Fruit fly (Drosophila melanogaster) whole organism, embryonic: Measurements from ENCODE around the gene dib.
A peak's percentile ranks its signal among the peaks of the same experiment; 100 is the strongest.

ENCODE experiments used
- Asciz ChIP-seq: fragments of 200-800 bp; sonication (Bioruptor generic); optimal IDR thresholded peaks from 2 replicates; lab custom pipeline; 2017; ENCODE audit warnings: missing biosample characterization, mild to moderate bottlenecking, missing genetic modification characterization, missing genetic modification reagents
- Bgb ChIP-seq: fragments of 200-800 bp; sonication (Bioruptor generic); IDR thresholded peaks from 2 replicates; pipeline ENCODE4 v1.3.6; 2022; ENCODE audit warnings: missing biosample characterization, missing genetic modification characterization; ENCODE audit not compliant: partially characterized antibody
- CG10274 ChIP-seq: fragments of 200-800 bp; sonication (Bioruptor generic); optimal IDR thresholded peaks from 3 replicates; lab custom pipeline; 2017; ENCODE audit warnings: missing biosample characterization, mild to moderate bottlenecking, missing genetic modification characterization
- CG10654 ChIP-seq: fragments of 200-800 bp; sonication (Bioruptor generic); optimal IDR thresholded peaks from 2 replicates; lab custom pipeline; 2016; ENCODE audit warnings: missing biosample characterization, missing genetic modification characterization
- CG12769 ChIP-seq: fragments of 200-800 bp; sonication (Bioruptor generic); optimal IDR thresholded peaks from 2 replicates; lab custom pipeline; 2019; ENCODE audit warnings: missing biosample characterization, mild to moderate bottlenecking, missing genetic modification characterization, moderate library complexity
- CG13894 ChIP-seq: fragments of 200-800 bp; sonication (Bioruptor generic); optimal IDR thresholded peaks from 3 replicates; lab custom pipeline; 2018; ENCODE audit warnings: missing biosample characterization, mild to moderate bottlenecking, missing genetic modification characterization, moderate library complexity
- CG15601 ChIP-seq: fragments of 200-800 bp; sonication (Bioruptor generic); optimal IDR thresholded peaks from 3 replicates; lab custom pipeline; 2019; ENCODE audit warnings: missing biosample characterization, mild to moderate bottlenecking, missing genetic modification characterization, moderate library complexity
- CG1647 ChIP-seq: fragments of 200-800 bp; sonication (Bioruptor generic); optimal IDR thresholded peaks from 3 replicates; lab custom pipeline; 2016; ENCODE audit warnings: missing biosample characterization, missing genetic modification characterization
- CG17612 ChIP-seq: fragments of 200-800 bp; sonication (Bioruptor generic); IDR thresholded peaks from 2 replicates; pipeline ENCODE4 v1.3.6; 2022; ENCODE audit warnings: missing biosample characterization, missing genetic modification characterization
- CG2116 ChIP-seq: fragments of 200-800 bp; sonication (Bioruptor generic); optimal IDR thresholded peaks from 3 replicates; lab custom pipeline; 2018; ENCODE audit warnings: missing biosample characterization, mild to moderate bottlenecking, missing genetic modification characterization
- CG2875 ChIP-seq: fragments of 200-800 bp; sonication (Bioruptor generic); optimal IDR thresholded peaks from 2 replicates; lab custom pipeline; 2017; ENCODE audit warnings: missing biosample characterization, mild to moderate bottlenecking, missing genetic modification characterization, missing genetic modification reagents
- CG31365 ChIP-seq: fragments of 200-800 bp; sonication (Bioruptor generic); optimal IDR thresholded peaks from 2 replicates; lab custom pipeline; 2018; ENCODE audit warnings: missing biosample characterization, mild to moderate bottlenecking, missing genetic modification characterization
- CG6254 ChIP-seq: fragments of 200-800 bp; sonication (Bioruptor generic); optimal IDR thresholded peaks from 3 replicates; lab custom pipeline; 2017; ENCODE audit warnings: mild to moderate bottlenecking, missing biosample characterization, missing genetic modification reagents, missing genetic modification characterization
- CG9932 ChIP-seq: fragments of 200-800 bp; sonication (Bioruptor generic); IDR thresholded peaks from 2 replicates; pipeline ENCODE4 v1.3.6; 2022; ENCODE audit warnings: missing biosample characterization, missing genetic modification characterization
- D19A ChIP-seq: fragments of 200-800 bp; optimal IDR thresholded peaks from 3 replicates; lab custom pipeline; 2019; ENCODE audit warnings: missing biosample characterization, mild to moderate bottlenecking, missing genetic modification characterization, moderate library complexity
- HHEX ChIP-seq: fragments of 200-800 bp; sonication (Bioruptor generic); optimal IDR thresholded peaks from 3 replicates; lab custom pipeline; 2017; ENCODE audit warnings: missing biosample characterization, mild to moderate bottlenecking, missing genetic modification characterization, missing genetic modification reagents
- Hr39 ChIP-seq: fragments of >200 bp; optimal IDR thresholded peaks from 2 replicates; lab custom pipeline; 2017
- MESR4 ChIP-seq: fragments of 200-800 bp; sonication (Bioruptor generic); optimal IDR thresholded peaks from 2 replicates; lab custom pipeline; 2018; ENCODE audit warnings: missing biosample characterization, mild to moderate bottlenecking, missing genetic modification characterization, moderate library complexity
- Mrtf ChIP-seq: fragments of 200-800 bp; sonication (Bioruptor generic); IDR thresholded peaks from 3 replicates; pipeline ENCODE4 v1.3.6; 2022; ENCODE audit warnings: missing biosample characterization, missing genetic modification characterization
- NFAT ChIP-seq: fragments of 200-800 bp; sonication (Bioruptor generic); IDR thresholded peaks from 2 replicates; pipeline ENCODE4 v1.3.6; 2022; ENCODE audit warnings: missing biosample characterization, missing genetic modification characterization
- Side ChIP-seq: fragments of 200-800 bp; sonication (Bioruptor generic); optimal IDR thresholded peaks from 2 replicates; lab custom pipeline; 2016; ENCODE audit warnings: missing biosample characterization, missing genetic modification characterization
- Sin3A ChIP-seq: fragments of >200 bp; optimal IDR thresholded peaks from 2 replicates; lab custom pipeline; 2018
- TFAM ChIP-seq: fragments of 200-800 bp; sonication (Bioruptor generic); optimal IDR thresholded peaks from 2 replicates; lab custom pipeline; 2017; ENCODE audit warnings: missing biosample characterization, missing genetic modification characterization, inconsistent platforms
- Usf ChIP-seq: fragments of 200-800 bp; sonication (Bioruptor generic); optimal IDR thresholded peaks from 2 replicates; lab custom pipeline; 2017; ENCODE audit warnings: missing genotype, missing biosample characterization, missing genetic modification characterization
- cg ChIP-seq: fragments of 200-800 bp; sonication (Bioruptor generic); optimal IDR thresholded peaks from 3 replicates; lab custom pipeline; 2019; ENCODE audit warnings: missing biosample characterization, mild to moderate bottlenecking, missing genetic modification characterization, moderate library complexity
- chif ChIP-seq, 2 experiments: fragments of 200-800 bp; sonication (Bioruptor generic); optimal IDR thresholded peaks; 3 replicates each; lab custom pipeline; 2016; ENCODE audit warnings: missing biosample characterization in 2 of 2, missing genetic modification characterization in 2 of 2
- danr ChIP-seq: fragments of 200-800 bp; sonication (Bioruptor generic); IDR thresholded peaks from 2 replicates; pipeline ENCODE4 v1.3.6; 2022; ENCODE audit warnings: missing biosample characterization, missing genetic modification characterization
- dmrt11E ChIP-seq: fragments of 200-800 bp; sonication (Bioruptor generic); optimal IDR thresholded peaks from 3 replicates; lab custom pipeline; 2018; ENCODE audit warnings: missing biosample characterization, mild to moderate bottlenecking, missing genetic modification characterization, moderate library complexity
- dysf ChIP-seq: fragments of 200-800 bp; sonication (Bioruptor generic); IDR thresholded peaks from 3 replicates; pipeline ENCODE4 v1.3.6; 2022; ENCODE audit warnings: missing biosample characterization, missing genetic modification characterization
- exex ChIP-seq: fragments of 200-800 bp; sonication (Bioruptor generic); optimal IDR thresholded peaks from 4 replicates; lab custom pipeline; 2018; ENCODE audit warnings: missing biosample characterization, mild to moderate bottlenecking, missing genetic modification characterization, moderate library complexity
- fru ChIP-seq: fragments of >200 bp; optimal IDR thresholded peaks from 2 replicates; lab custom pipeline; 2017
- gfzf ChIP-seq: fragments of 200-800 bp; sonication (Bioruptor generic); optimal IDR thresholded peaks from 2 replicates; lab custom pipeline; 2016; ENCODE audit warnings: missing biosample characterization, mild to moderate bottlenecking, missing genetic modification characterization, moderate library complexity
- lmd ChIP-seq: fragments of 200-800 bp; sonication (Bioruptor generic); IDR thresholded peaks from 2 replicates; pipeline ENCODE4 v1.3.6; 2022; ENCODE audit warnings: missing biosample characterization, missing genetic modification characterization
- oc ChIP-seq: fragments of 200-800 bp; sonication (Bioruptor generic); optimal IDR thresholded peaks from 2 replicates; lab custom pipeline; 2018; ENCODE audit warnings: missing biosample characterization, mild to moderate bottlenecking, missing genetic modification characterization, moderate library complexity
- pita ChIP-seq: fragments of 200-800 bp; sonication (Bioruptor generic); optimal IDR thresholded peaks from 2 replicates; lab custom pipeline; 2017; ENCODE audit warnings: missing biosample characterization, mild to moderate bottlenecking, missing genetic modification characterization
- prd ChIP-seq, 3 experiments: fragments of >200 bp in 2 of 3; fragments of 200-800 bp in 1 of 3; sonication (Bioruptor generic) in 1 of 3; optimal IDR thresholded peaks in 2 of 3; IDR thresholded peaks in 1 of 3; 2 replicates in 2 of 3; 3 replicates in 1 of 3; pipeline versions ENCODE4 v1.3.6 to Lab custom; 2017 to 2022; ENCODE audit warnings: missing biosample characterization in 1 of 3, missing genetic modification characterization in 1 of 3
- pum ChIP-seq: fragments of 200-800 bp; sonication (Bioruptor generic); optimal IDR thresholded peaks from 2 replicates; lab custom pipeline; 2016; ENCODE audit warnings: missing biosample characterization, missing genetic modification characterization
- repo ChIP-seq: fragments of 200-800 bp; sonication (Bioruptor generic); optimal IDR thresholded peaks from 2 replicates; lab custom pipeline; 2016; ENCODE audit warnings: missing biosample characterization, missing genetic modification characterization
- rib ChIP-seq: fragments of 200-800 bp; sonication (Bioruptor generic); IDR thresholded peaks from 2 replicates; pipeline ENCODE4 v1.3.6; 2022; ENCODE audit warnings: missing biosample characterization, missing genetic modification characterization
- ro ChIP-seq: fragments of 200-800 bp; sonication (Bioruptor generic); IDR thresholded peaks from 2 replicates; pipeline ENCODE4 v1.3.6; 2022; ENCODE audit warnings: missing biosample characterization, missing genetic modification characterization
- schlank ChIP-seq: fragments of 200-800 bp; sonication (Bioruptor generic); optimal IDR thresholded peaks from 2 replicates; lab custom pipeline; 2018; ENCODE audit warnings: missing biosample characterization, mild to moderate bottlenecking, missing genetic modification characterization
- sd ChIP-seq: fragments of 200-800 bp; sonication (Bioruptor generic); optimal IDR thresholded peaks from 3 replicates; lab custom pipeline; 2018; ENCODE audit warnings: missing biosample characterization, mild to moderate bottlenecking, missing genetic modification characterization, moderate library complexity
- sna ChIP-seq: fragments of 200-800 bp; sonication (Bioruptor generic); IDR thresholded peaks from 2 replicates; pipeline ENCODE4 v1.3.6; 2022; ENCODE audit warnings: missing biosample characterization, missing genetic modification characterization; ENCODE audit not compliant: partially characterized antibody
- tna ChIP-seq: fragments of 200-800 bp; sonication (Bioruptor generic); IDR thresholded peaks from 2 replicates; pipeline ENCODE4 v1.3.6; 2022; ENCODE audit warnings: missing biosample characterization, missing genetic modification characterization; ENCODE audit not compliant: partially characterized antibody
- tup ChIP-seq: fragments of 200-800 bp; sonication (Bioruptor generic); optimal IDR thresholded peaks from 2 replicates; lab custom pipeline; 2016; ENCODE audit warnings: missing biosample characterization, mild to moderate bottlenecking, missing genetic modification characterization, moderate library complexity
- usp ChIP-seq: fragments of >200 bp; optimal IDR thresholded peaks from 2 replicates; lab custom pipeline; 2017; ENCODE audit warnings: missing biosample characterization, missing genetic modification characterization
- vvl ChIP-seq: fragments of 200-800 bp; sonication (Bioruptor generic); IDR thresholded peaks from 2 replicates; pipeline ENCODE4 v1.3.6; 2022; ENCODE audit warnings: missing biosample characterization, missing genetic modification characterization
- z ChIP-seq: fragments of 200-800 bp; sonication (Bioruptor generic); IDR thresholded peaks from 3 replicates; pipeline ENCODE4 v1.3.6; 2022; ENCODE audit warnings: missing biosample characterization, missing genetic modification characterization
- zen ChIP-seq: fragments of 200-800 bp; sonication (Bioruptor generic); optimal IDR thresholded peaks from 3 replicates; lab custom pipeline; 2018; ENCODE audit warnings: missing biosample characterization, mild to moderate bottlenecking, missing genetic modification characterization, moderate library complexity
- zfh2 ChIP-seq: fragments of 200-800 bp; sonication (Bioruptor generic); optimal IDR thresholded peaks from 2 replicates; lab custom pipeline; 2016; ENCODE audit warnings: missing biosample characterization, missing genetic modification characterization

dib gene

dm6 chr3L:4108072-4108843 is 46.2 kb downstream of the dib start, which contains the start of gene Ack (continued):
- no peak for TF ChIP-seq dmrt11E (tag; lab: Kevin White, UChicago)
- peak; percentile 64 for TF ChIP-seq sna (GFP tag; lab: Robert Waterston, UW)
- no peak for TF ChIP-seq CG6254 (GFP tag; lab: Kevin White, UChicago)
- peak; percentile 24 for TF ChIP-seq sd (tag; lab: Kevin White, UChicago)
- TF ChIP-seq Side, result no peak
- no peak for TF ChIP-seq CG12769
- no peak for TF ChIP-seq Mrtf
- TF ChIP-seq chif (GFP tag; optimal IDR thresholded peaks at IDR 0.05; lab: Kevin White, UChicago), result no peak
- no peak for TF ChIP-seq danr (GFP tag; lab: Robert Waterston, UW)
- TF ChIP-seq vvl (GFP tag; lab: Robert Waterston, UW), result no peak
- peak; percentile 57 for TF ChIP-seq MESR4 (GFP tag; lab: Kevin White, UChicago)
- TF ChIP-seq gfzf (GFP tag; lab: Kevin White, UChicago), result peak; percentile 46
- TF ChIP-seq TFAM (GFP tag; lab: Kevin White, UChicago), result no peak
- TF ChIP-seq Hr39 (lab: Kevin White, UChicago), result no peak
- TF ChIP-seq fru, result no peak
- TF ChIP-seq rib (GFP tag; lab: Robert Waterston, UW), result no peak
- TF ChIP-seq zfh2 (GFP tag; lab: Kevin White, UChicago), result no peak
- no peak for TF ChIP-seq ro
- TF ChIP-seq prd (optimal IDR thresholded peaks at IDR 0.05; lab: Kevin White, UChicago), result no peak
- no peak for TF ChIP-seq prd (GFP tag; IDR thresholded peaks at IDR 0.05; lab: Robert Waterston, UW)
- TF ChIP-seq CG2116 (GFP tag; lab: Kevin White, UChicago), result peak; percentile 53
- no peak for TF ChIP-seq HHEX (GFP tag; lab: Kevin White, UChicago)
- no peak for TF ChIP-seq z
- no peak for TF ChIP-seq lmd (GFP tag; lab: Robert Waterston, UW)
- no peak for TF ChIP-seq CG10654 (GFP tag; lab: Kevin White, UChicago)
- peak; percentile 51 for TF ChIP-seq tna (GFP tag; lab: Robert Waterston, UW)
- TF ChIP-seq D19A (tag; lab: Kevin White, UChicago), result no peak
- no peak for TF ChIP-seq exex (tag; lab: Kevin White, UChicago)
- no peak for TF ChIP-seq zen
- TF ChIP-seq Sin3A (lab: Kevin White, UChicago), result peak; percentile 49
- TF ChIP-seq Usf (GFP tag; lab: Kevin White, UChicago), result no peak
- peak; percentile 23; the same call in 1 of the 2 replicates for TF ChIP-seq CG9932
- no peak for TF ChIP-seq NFAT (GFP tag; lab: Robert Waterston, UW)
- peak; percentile 96 for TF ChIP-seq cg
- no peak for TF ChIP-seq CG31365 (tag; lab: Kevin White, UChicago)
- no peak for TF ChIP-seq schlank (tag; lab: Kevin White, UChicago)
- TF ChIP-seq dysf (GFP tag; lab: Robert Waterston, UW), result no peak
- TF ChIP-seq CG1647 (GFP tag; lab: Kevin White, UChicago), result no peak
- no peak for TF ChIP-seq repo
- no peak for TF ChIP-seq tup (GFP tag; lab: Kevin White, UChicago)
- no peak for TF ChIP-seq usp (GFP tag; lab: Kevin White, UChicago)
- no peak for TF ChIP-seq CG17612 (GFP tag; lab: Robert Waterston, UW)
- TF ChIP-seq oc, result no peak
- TF ChIP-seq pita (GFP tag; lab: Kevin White, UChicago), result no peak
- no peak for TF ChIP-seq CG13894 (tag; lab: Kevin White, UChicago)
- no peak for TF ChIP-seq CG10274 (GFP tag; lab: Kevin White, UChicago)
- TF ChIP-seq Asciz, result no peak
- no peak for TF ChIP-seq CG15601
- no peak for TF ChIP-seq pum
- TF ChIP-seq CG2875, result no peak
- peak; percentile 87 for TF ChIP-seq Bgb
